Worm (Caenorhabditis elegans): ENCODE results near the gene grl-19.

DNA sequence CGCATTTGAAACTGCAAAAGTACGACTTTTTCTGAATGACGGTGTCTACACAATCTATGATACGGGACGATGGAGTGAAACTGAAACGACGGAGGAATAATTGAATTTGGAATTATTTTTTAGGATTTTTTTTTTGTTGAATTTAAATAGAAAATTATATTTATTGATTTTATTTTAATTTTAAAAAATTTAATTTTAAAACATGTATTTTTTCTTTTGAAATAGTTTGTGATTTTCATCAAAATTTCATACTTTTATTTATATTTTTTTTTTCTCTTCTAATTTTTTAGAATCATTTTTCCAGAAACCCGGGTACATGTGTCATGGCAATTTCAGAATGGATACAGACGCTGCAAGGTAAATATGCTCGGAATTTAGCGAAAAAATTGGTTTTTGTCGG is 44.5 kb downstream of the grl-19 start, which contains the start of gene Y38C1AA.1:
- TF ChIP-seq ces-1 (GFP tag; optimal IDR thresholded peaks at IDR 0.05), result no peak
- no peak for TF ChIP-seq nhr-76 (tag; optimal IDR thresholded peaks at IDR 0.05)
- TF ChIP-seq rnt-1 (tag; optimal IDR thresholded peaks at IDR 0.05), result no peak
- no peak for TF ChIP-seq sptf-1 (tag; optimal IDR thresholded peaks at IDR 0.05)
- no peak for TF ChIP-seq lin-15B (tag; optimal IDR thresholded peaks at IDR 0.05)
- no peak for TF ChIP-seq zag-1 (tag; optimal IDR thresholded peaks at IDR 0.05)
- no peak for TF ChIP-seq unc-86 (tag; optimal IDR thresholded peaks at IDR 0.05)
- TF ChIP-seq egl-27 (tag; optimal IDR thresholded peaks at IDR 0.05), result no peak
- TF ChIP-seq lsy-2 (tag; optimal IDR thresholded peaks at IDR 0.05), result no peak
